Fruit fly (Drosophila melanogaster) whole organism, wandering third instar larva: ENCODE data around the gene CG45049.

Source experiments
- CrebA ChIP-seq: fragments of 200-800 bp; sonication (Bioruptor generic); optimal IDR thresholded peaks from 2 replicates; lab custom pipeline; 2016; ENCODE audit warnings: missing biosample characterization, mild to moderate bottlenecking, missing genetic modification characterization, borderline replicate concordance
- Dfd ChIP-seq: fragments of >200 bp; optimal IDR thresholded peaks from 2 replicates; lab custom pipeline; 2017; ENCODE audit warnings: missing biosample characterization, missing genetic modification characterization
- Dif ChIP-seq: fragments of 200-275, 200-300 bp; sonication (Bioruptor generic); optimal IDR thresholded peaks from 2 replicates; lab custom pipeline; 2018; ENCODE audit warnings: missing biosample characterization, missing genetic modification characterization; ENCODE audit not compliant: partially characterized antibody
- HLH106 ChIP-seq: fragments of 200-800 bp; optimal IDR thresholded peaks from 3 replicates; lab custom pipeline; 2019; ENCODE audit warnings: missing biosample characterization, mild to moderate bottlenecking, missing genetic modification characterization, moderate library complexity
- Hr83 ChIP-seq: fragments of 200-300 bp; sonication (Bioruptor generic); optimal IDR thresholded peaks from 2 replicates; lab custom pipeline; 2016; ENCODE audit warnings: missing biosample characterization, mild to moderate bottlenecking, missing genetic modification characterization, moderate library complexity; ENCODE audit not compliant: poor library complexity, severe bottlenecking
- Myc ChIP-seq: fragments of >200 bp; optimal IDR thresholded peaks from 2 replicates; lab custom pipeline; 2017
- N ChIP-seq: fragments of >200 bp; optimal IDR thresholded peaks from 2 replicates; lab custom pipeline; 2018; ENCODE audit warnings: missing biosample characterization, missing external identifiers, missing genetic modification characterization
- OdsH ChIP-seq: fragments of 200-800 bp; sonication (Bioruptor generic); optimal IDR thresholded peaks from 2 replicates; lab custom pipeline; 2016; ENCODE audit warnings: missing biosample characterization, mild to moderate bottlenecking, missing genetic modification characterization
- Rel ChIP-seq, 2 experiments: fragments of 200-800 bp; sonication (Bioruptor generic) in 1 of 2; optimal IDR thresholded peaks; 2 replicates in 1 of 2; 3 replicates in 1 of 2; lab custom pipeline; 2016 to 2019; ENCODE audit warnings: mild to moderate bottlenecking in 2 of 2, missing biosample characterization in 2 of 2, missing genetic modification characterization in 2 of 2, moderate library complexity in 1 of 2
- Sp1 ChIP-seq: fragments of 200-800 bp; sonication (Bioruptor generic); optimal IDR thresholded peaks from 3 replicates; lab custom pipeline; 2019; ENCODE audit warnings: missing biosample characterization, mild to moderate bottlenecking, missing genetic modification characterization, moderate library complexity
- br ChIP-seq: fragments of 200-800 bp; sonication (Bioruptor generic); optimal IDR thresholded peaks from 2 replicates; lab custom pipeline; 2016; ENCODE audit warnings: missing biosample characterization, missing genetic modification characterization
- brk ChIP-seq: fragments of 200-800 bp; sonication (Bioruptor generic); optimal IDR thresholded peaks from 2 replicates; lab custom pipeline; 2016; ENCODE audit warnings: missing biosample characterization, mild to moderate bottlenecking, missing genetic modification characterization
- dl ChIP-seq, 2 experiments: fragments of 175-275, 200-275 bp in 1 of 2; fragments of 200-275 bp in 1 of 2; sonication (Bioruptor generic); optimal IDR thresholded peaks; lab custom pipeline; 2018; ENCODE audit warnings: mild to moderate bottlenecking in 2 of 2, missing biosample characterization in 2 of 2, missing genetic modification characterization in 2 of 2, moderate library complexity in 2 of 2; ENCODE audit not compliant: partially characterized antibody in 2 of 2, insufficient read depth in 1 of 2
- dmrt93B ChIP-seq: fragments of 200-800 bp; sonication (Bioruptor generic); optimal IDR thresholded peaks from 2 replicates; lab custom pipeline; 2018; ENCODE audit warnings: missing biosample characterization, mild to moderate bottlenecking, missing genetic modification characterization
- dsf ChIP-seq: sonication (Bioruptor generic); optimal IDR thresholded peaks from 2 replicates; lab custom pipeline; 2016; ENCODE audit warnings: missing biosample characterization, missing genetic modification characterization, borderline replicate concordance
- ey ChIP-seq: fragments of 200-800 bp; sonication (Bioruptor generic); optimal IDR thresholded peaks from 2 replicates; lab custom pipeline; 2016; ENCODE audit warnings: missing biosample characterization, missing genetic modification characterization
- foxo ChIP-seq, 2 experiments: fragments of 200-800 bp; sonication (Bioruptor generic); optimal IDR thresholded peaks; 2 replicates in 1 of 2; 3 replicates in 1 of 2; lab custom pipeline; 2016 to 2017; ENCODE audit warnings: missing biosample characterization in 2 of 2, missing genetic modification characterization in 2 of 2
- fru ChIP-seq: fragments of 200-800 bp; sonication (Bioruptor generic); optimal IDR thresholded peaks from 3 replicates; lab custom pipeline; 2016; ENCODE audit warnings: missing biosample characterization, mild to moderate bottlenecking, missing genetic modification characterization
- h ChIP-seq: fragments of 200-800 bp; sonication (Bioruptor generic); optimal IDR thresholded peaks from 3 replicates; lab custom pipeline; 2016; ENCODE audit warnings: missing biosample characterization, mild to moderate bottlenecking, missing genetic modification characterization
- lola ChIP-seq: fragments of >200 bp; optimal IDR thresholded peaks from 2 replicates; lab custom pipeline; 2017; ENCODE audit warnings: missing biosample characterization, missing genetic modification characterization
- pan ChIP-seq: fragments of >200 bp; optimal IDR thresholded peaks from 2 replicates; lab custom pipeline; 2017
- psq ChIP-seq: fragments of 200-800 bp; sonication (Bioruptor generic); optimal IDR thresholded peaks from 3 replicates; lab custom pipeline; 2017; ENCODE audit warnings: missing biosample characterization, mild to moderate bottlenecking, missing genetic modification characterization, moderate library complexity
- rgr ChIP-seq: fragments of 200-800 bp; sonication (Bioruptor generic); optimal IDR thresholded peaks from 3 replicates; lab custom pipeline; 2016; ENCODE audit warnings: missing biosample characterization, mild to moderate bottlenecking, missing genetic modification characterization
- sage ChIP-seq: fragments of 200-800 bp; sonication (Bioruptor generic); optimal IDR thresholded peaks from 2 replicates; lab custom pipeline; 2016; ENCODE audit warnings: missing biosample characterization, mild to moderate bottlenecking, missing genetic modification characterization
- sv ChIP-seq: fragments of 200-800 bp; sonication (Bioruptor generic); optimal IDR thresholded peaks from 3 replicates; lab custom pipeline; 2016; ENCODE audit warnings: missing biosample characterization, missing genetic modification characterization
- tai ChIP-seq: sonication (Bioruptor generic); optimal IDR thresholded peaks from 2 replicates; lab custom pipeline; 2016; ENCODE audit warnings: missing biosample characterization, missing genetic modification characterization
- usp ChIP-seq: fragments of >200 bp; optimal IDR thresholded peaks from 2 replicates; lab custom pipeline; 2017; ENCODE audit warnings: missing biosample characterization, missing genetic modification characterization

The CG45049 gene

dm6 chr3R:22781412-22781811 is 54.6 kb downstream of the CG45049 start:
- TF ChIP-seq OdsH (GFP tag; lab: Kevin White, UChicago) (no peak), Myc (lab: Kevin White, UChicago) (no peak), lola (GFP tag; lab: Kevin White, UChicago) (no peak), usp (GFP tag; lab: Kevin White, UChicago) (no peak), fru (GFP tag; lab: Kevin White, UChicago) (no peak), dl (GFP tag; optimal IDR thresholded peaks at IDR 0.05; lab: Kevin White, UChicago; ENCODE audit: insufficient read depth in 1 of 2, partially characterized antibody in 2 of 2) (no peak), psq (GFP tag; lab: Kevin White, UChicago) (no peak), HLH106 (tag; lab: Kevin White, UChicago) (no peak), rgr (GFP tag; lab: Kevin White, UChicago) (peak; percentile 49), N (GFP tag; lab: Kevin White, UChicago) (no peak), Dfd (GFP tag; lab: Kevin White, UChicago) (no peak), CrebA (GFP tag; lab: Kevin White, UChicago) (peak; percentile 63), Sp1 (GFP tag; lab: Kevin White, UChicago) (peak; percentile 46), ey (GFP tag; lab: Kevin White, UChicago) (no peak), dmrt93B (GFP tag; lab: Kevin White, UChicago) (no peak), Rel (GFP tag; optimal IDR thresholded peaks at IDR 0.05; lab: Kevin White, UChicago) (peak; percentile 50), Rel (tag; optimal IDR thresholded peaks at IDR 0.05; lab: Kevin White, UChicago) (peak; percentile 9), sv (GFP tag; lab: Kevin White, UChicago) (no peak), h (GFP tag; lab: Kevin White, UChicago) (peak; percentile 30), br (GFP tag; lab: Kevin White, UChicago) (peak; percentile 29), tai (GFP tag; lab: Kevin White, UChicago) (no peak), sage (GFP tag; lab: Kevin White, UChicago) (peak; percentile 74), Dif (GFP tag; lab: Kevin White, UChicago) (peak; percentile 7), dsf (GFP tag; lab: Kevin White, UChicago) (no peak), brk (GFP tag; lab: Kevin White, UChicago) (no peak), pan (lab: Kevin White, UChicago) (no peak), foxo (GFP tag; optimal IDR thresholded peaks at IDR 0.05; lab: Kevin White, UChicago) (peak in 1 of 2 experiments; percentile 39), Hr83 (GFP tag; lab: Kevin White, UChicago) (peak; percentile 67)
